Fruit fly (Drosophila melanogaster) whole organism, embryonic: ENCODE results near the gene wge.

Experiments
- Adf1 ChIP-seq: fragments of 200-800 bp; sonication (Bioruptor generic); IDR thresholded peaks from 2 replicates; pipeline ENCODE4 v1.3.6; 2022; ENCODE audit warnings: missing biosample characterization, missing genetic modification characterization
- CG12155 ChIP-seq: fragments of 200-800 bp; sonication (Bioruptor generic); optimal IDR thresholded peaks from 3 replicates; lab custom pipeline; 2016; ENCODE audit warnings: missing biosample characterization, missing genetic modification characterization
- CG6683 ChIP-seq: fragments of 200-800 bp; sonication (Bioruptor generic); optimal IDR thresholded peaks from 2 replicates; lab custom pipeline; 2017; ENCODE audit warnings: missing biosample characterization, mild to moderate bottlenecking, missing genetic modification characterization, missing genetic modification reagents
- CG7963 ChIP-seq: fragments of 200-800 bp; sonication (Bioruptor generic); IDR thresholded peaks from 3 replicates; pipeline ENCODE4 v1.3.6; 2022; ENCODE audit warnings: missing biosample characterization, missing genetic modification characterization; ENCODE audit not compliant: partially characterized antibody
- H2.0 ChIP-seq: fragments of 200-800 bp; sonication (Bioruptor generic); IDR thresholded peaks from 2 replicates; pipeline ENCODE4 v1.3.6; 2022; ENCODE audit warnings: missing biosample characterization, missing genetic modification characterization
- Sin3A ChIP-seq: fragments of >200 bp; optimal IDR thresholded peaks from 2 replicates; lab custom pipeline; 2018
- hbn ChIP-seq: fragments of 200-800 bp; sonication (Bioruptor generic); IDR thresholded peaks from 2 replicates; pipeline ENCODE4 v1.3.6; 2022; ENCODE audit warnings: missing biosample characterization, missing genetic modification characterization; ENCODE audit not compliant: partially characterized antibody
- insv ChIP-seq, 2 experiments: fragments of 200-800 bp; sonication (Bioruptor generic); optimal IDR thresholded peaks; 3 replicates each; lab custom pipeline; 2016 to 2018; ENCODE audit warnings: missing biosample characterization in 2 of 2, missing genetic modification characterization in 2 of 2
- schlank ChIP-seq: fragments of 200-800 bp; sonication (Bioruptor generic); optimal IDR thresholded peaks from 2 replicates; lab custom pipeline; 2018; ENCODE audit warnings: missing biosample characterization, mild to moderate bottlenecking, missing genetic modification characterization
- sr ChIP-seq: fragments of 200-800 bp; sonication (Bioruptor generic); IDR thresholded peaks from 3 replicates; pipeline ENCODE4 v1.3.6; 2022; ENCODE audit warnings: missing biosample characterization, missing genetic modification characterization
- unpg ChIP-seq: fragments of 200-800 bp; sonication (Bioruptor generic); optimal IDR thresholded peaks from 3 replicates; lab custom pipeline; 2018; ENCODE audit warnings: missing biosample characterization, mild to moderate bottlenecking, missing genetic modification characterization, moderate library complexity
- vfl ChIP-seq: fragments of 200-800 bp; sonication (Bioruptor generic); optimal IDR thresholded peaks from 2 replicates; lab custom pipeline; 2016; ENCODE audit warnings: missing biosample characterization, missing genetic modification characterization
- zen2 ChIP-seq: fragments of 200-800 bp; sonication (Bioruptor generic); IDR thresholded peaks from 3 replicates; pipeline ENCODE4 v1.3.6; 2022; ENCODE audit warnings: missing biosample characterization, missing genetic modification characterization; ENCODE audit not compliant: partially characterized antibody

DNA sequence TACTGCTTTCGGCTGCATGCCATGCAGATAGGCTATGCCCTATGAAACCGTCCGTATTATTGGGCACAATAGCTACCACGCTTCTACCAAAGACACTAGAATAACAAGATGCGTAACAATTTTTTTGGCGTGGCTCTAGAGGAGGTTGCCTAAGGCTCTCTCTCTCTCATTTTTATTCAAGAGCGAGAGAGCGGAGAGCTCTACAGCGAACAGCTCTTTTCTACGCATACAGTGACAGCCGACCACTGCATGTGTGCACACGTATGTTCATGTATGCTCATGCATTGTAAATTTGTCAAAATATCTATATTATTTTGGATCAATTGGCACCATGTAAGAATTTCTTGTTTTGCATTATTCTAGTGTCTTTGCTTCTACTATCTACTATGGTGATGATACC is 12.0 kb upstream of the wge start:
- TF ChIP-seq schlank = no peak
- no peak for TF ChIP-seq hbn (GFP tag; lab: Robert Waterston, UW)
- TF ChIP-seq vfl (GFP tag; lab: Kevin White, UChicago) = no peak
- no peak for TF ChIP-seq insv (GFP tag; optimal IDR thresholded peaks at IDR 0.05; lab: Kevin White, UChicago)
- no peak for TF ChIP-seq Sin3A (lab: Kevin White, UChicago)
- TF ChIP-seq zen2 (GFP tag; lab: Robert Waterston, UW) = no peak
- TF ChIP-seq sr (GFP tag; lab: Robert Waterston, UW) = no peak
- TF ChIP-seq CG12155 = no peak
- TF ChIP-seq CG7963 = no peak
- no peak for TF ChIP-seq Adf1
- no peak for TF ChIP-seq H2.0
- no peak for TF ChIP-seq CG6683 (GFP tag; lab: Kevin White, UChicago)
- TF ChIP-seq unpg = no peak
